Worm (Caenorhabditis elegans) whole organism, midembryonic: ENCODE results near the gene dcaf-13.

ENCODE experiments used
- T22C8.4 ChIP-seq: fragments of 200-800 bp; sonication (Bioruptor generic); IDR thresholded peaks from 2 replicates; pipeline ENCODE4 v1.3.6; 2022; ENCODE audit warnings: missing genetic modification characterization, missing compliant biosample characterization
- cog-1 ChIP-seq: sonication (generic microtip); optimal IDR thresholded peaks from 2 replicates; lab custom pipeline; 2016; ENCODE audit warnings: missing genetic modification characterization, missing compliant biosample characterization
- flt-1 ChIP-seq: fragments of 200-800 bp; sonication (Bioruptor generic); IDR thresholded peaks from 2 replicates; pipeline ENCODE4 v1.3.6; 2022; ENCODE audit warnings: missing genetic modification characterization, missing compliant biosample characterization
- klf-2 ChIP-seq: fragments of 200-800 bp; sonication (Bioruptor generic); conservative IDR thresholded peaks from 2 replicates; pipeline ENCODE4 v1.3.6; 2022; ENCODE audit warnings: missing genetic modification reagents, missing genetic modification characterization, missing compliant biosample characterization
- med-1 ChIP-seq: sonication (generic microtip); optimal IDR thresholded peaks from 2 replicates; lab custom pipeline; 2017; ENCODE audit warnings: missing genetic modification characterization, mild to moderate bottlenecking, missing compliant biosample characterization, antibody characterized with exemption, missing genetic modification reagents; ENCODE audit not compliant: insufficient read depth
- ref-1 ChIP-seq: fragments of 200-800 bp; sonication (Bioruptor generic); conservative IDR thresholded peaks from 2 replicates; pipeline ENCODE4 v1.3.6; 2022; ENCODE audit warnings: missing genetic modification reagents, missing genetic modification characterization, missing compliant biosample characterization
- tab-1 ChIP-seq: fragments of 200-800 bp; sonication (Bioruptor generic); IDR thresholded peaks from 2 replicates; pipeline ENCODE4 v1.3.6; 2022; ENCODE audit warnings: missing genetic modification characterization, missing compliant biosample characterization
- ztf-23 ChIP-seq: fragments of 200-800 bp; sonication (Bioruptor generic); IDR thresholded peaks from 2 replicates; pipeline ENCODE4 v1.3.6; 2022; ENCODE audit warnings: missing genetic modification reagents, missing genetic modification characterization, missing compliant biosample characterization
- ztf-29 ChIP-seq: fragments of 200-800 bp; sonication (Bioruptor generic); IDR thresholded peaks from 2 replicates; pipeline ENCODE4 v1.3.6; 2022; ENCODE audit warnings: missing genetic modification reagents, missing genetic modification characterization, missing compliant biosample characterization

dcaf-13 gene

DNA sequence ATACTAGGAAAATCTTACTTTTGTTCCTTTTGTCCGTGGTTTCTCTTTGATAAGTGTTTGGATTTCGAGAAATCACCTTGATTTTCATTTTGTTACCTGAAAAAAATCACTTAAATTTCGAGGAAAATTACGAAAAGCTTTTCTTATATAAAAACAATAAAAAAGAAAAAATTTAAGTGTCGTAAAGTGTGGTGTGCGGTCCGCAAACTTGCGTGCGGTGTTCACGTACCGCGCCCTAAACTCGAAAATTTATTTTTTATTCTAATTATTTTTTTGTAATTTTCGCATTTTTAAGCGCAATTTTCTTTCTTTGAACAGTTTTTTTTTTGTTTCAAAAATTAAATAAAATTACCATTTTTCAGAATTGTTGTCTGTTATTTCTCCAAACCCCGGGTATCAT, at the start of gene dcaf-13, which contains the start of gene toe-1:
Gene dcaf-13, minus strand, starts transcription at position 96 of the 400 bp plus-strand sequence.
Gene toe-1, plus strand, starts transcription at position 361 of the 400 bp plus-strand sequence.
- TF ChIP-seq med-1 (GFP tag; lab: Kevin White, UChicago) (no peak), tab-1 (GFP tag; lab: Robert Waterston, UW) (no peak), T22C8.4 (no peak), ref-1 (GFP tag; lab: Robert Waterston, UW) (no peak), cog-1 (tag; lab: Kevin White, UChicago) (no peak), flt-1 (GFP tag; lab: Robert Waterston, UW) (no peak)

- TF ChIP-seq ztf-23 (GFP tag; lab: Robert Waterston, UW), result no peak
- no peak for TF ChIP-seq tab-1 (GFP tag; lab: Robert Waterston, UW)
- TF ChIP-seq ref-1 (GFP tag; lab: Robert Waterston, UW), result no peak
- no peak for TF ChIP-seq flt-1 (GFP tag; lab: Robert Waterston, UW)
- TF ChIP-seq med-1 (GFP tag; lab: Kevin White, UChicago), result no peak
- TF ChIP-seq klf-2 (GFP tag; lab: Robert Waterston, UW), result no peak
- no peak for TF ChIP-seq T22C8.4
- no peak for TF ChIP-seq cog-1 (tag; lab: Kevin White, UChicago)
- no peak for TF ChIP-seq ztf-29 (GFP tag; lab: Robert Waterston, UW)
These were observed 49.4 kb upstream of the dcaf-13 start for ce11 chrII:4474005-4474655.

- TF ChIP-seq T22C8.4, result no peak
- TF ChIP-seq cog-1 (tag; lab: Kevin White, UChicago), result no peak
- no peak for TF ChIP-seq ztf-23 (GFP tag; lab: Robert Waterston, UW)
- TF ChIP-seq klf-2 (GFP tag; lab: Robert Waterston, UW), result no peak
- no peak for TF ChIP-seq med-1 (GFP tag; lab: Kevin White, UChicago)
- TF ChIP-seq tab-1 (GFP tag; lab: Robert Waterston, UW), result no peak
- no peak for TF ChIP-seq ref-1 (GFP tag; lab: Robert Waterston, UW)
- TF ChIP-seq flt-1 (GFP tag; lab: Robert Waterston, UW), result no peak
- no peak for TF ChIP-seq ztf-29 (GFP tag; lab: Robert Waterston, UW)
These were observed 46.4 kb upstream of the dcaf-13 start, which contains the start of gene W06B4.1 for ce11 chrII:4470972-4471645. Gene W06B4.1, plus strand, starts transcription at chrII:4471595.

DNA sequence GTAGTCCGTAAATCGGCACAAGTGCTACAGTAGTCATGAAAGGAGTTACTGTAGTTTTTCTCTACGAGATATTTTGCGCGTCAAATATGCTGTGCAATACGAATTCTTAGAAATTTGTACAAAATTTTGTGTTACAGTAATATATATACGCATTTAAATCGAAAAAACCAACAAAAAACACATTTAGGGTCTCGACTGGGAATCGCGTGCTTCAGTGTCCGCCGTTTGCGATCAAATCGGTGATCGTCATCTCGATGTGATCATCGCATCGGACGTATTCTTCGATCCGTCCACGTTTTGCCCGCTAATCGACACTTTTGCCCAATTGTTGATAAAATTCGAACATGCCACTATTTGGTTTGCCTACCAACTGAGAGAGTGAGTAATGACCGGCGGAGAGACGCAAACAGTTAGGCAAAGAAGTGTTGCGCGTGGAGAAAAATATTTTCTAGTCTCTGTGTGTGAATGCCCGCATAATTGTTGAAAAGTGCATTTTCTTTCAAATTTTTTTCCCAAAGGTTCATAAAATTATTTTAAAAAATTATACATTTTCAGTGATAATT, 44.3 kb upstream of the dcaf-13 start:
- TF ChIP-seq klf-2 (GFP tag; lab: Robert Waterston, UW), result no peak
- TF ChIP-seq flt-1 (GFP tag; lab: Robert Waterston, UW), result no peak
- no peak for TF ChIP-seq cog-1 (tag; lab: Kevin White, UChicago)
- TF ChIP-seq tab-1 (GFP tag; lab: Robert Waterston, UW), result no peak
- no peak for TF ChIP-seq ref-1 (GFP tag; lab: Robert Waterston, UW)
- no peak for TF ChIP-seq ztf-29 (GFP tag; lab: Robert Waterston, UW)
- TF ChIP-seq T22C8.4, result no peak
- no peak for TF ChIP-seq med-1 (GFP tag; lab: Kevin White, UChicago)
- TF ChIP-seq ztf-23 (GFP tag; lab: Robert Waterston, UW), result no peak

- TF ChIP-seq tab-1 (GFP tag; lab: Robert Waterston, UW) (no peak), cog-1 (tag; lab: Kevin White, UChicago) (no peak), ztf-29 (GFP tag; lab: Robert Waterston, UW) (no peak), ztf-23 (GFP tag; lab: Robert Waterston, UW) (no peak), flt-1 (GFP tag; lab: Robert Waterston, UW) (no peak), klf-2 (GFP tag; lab: Robert Waterston, UW) (no peak), T22C8.4 (no peak), ref-1 (GFP tag; lab: Robert Waterston, UW) (no peak), med-1 (GFP tag; lab: Kevin White, UChicago) (no peak)
These were observed 43.2 kb upstream of the dcaf-13 start, which contains the start of gene W06B4.2 for ce11 chrII:4467869-4468268. Gene W06B4.2, plus strand, starts transcription at chrII:4468169.

DNA sequence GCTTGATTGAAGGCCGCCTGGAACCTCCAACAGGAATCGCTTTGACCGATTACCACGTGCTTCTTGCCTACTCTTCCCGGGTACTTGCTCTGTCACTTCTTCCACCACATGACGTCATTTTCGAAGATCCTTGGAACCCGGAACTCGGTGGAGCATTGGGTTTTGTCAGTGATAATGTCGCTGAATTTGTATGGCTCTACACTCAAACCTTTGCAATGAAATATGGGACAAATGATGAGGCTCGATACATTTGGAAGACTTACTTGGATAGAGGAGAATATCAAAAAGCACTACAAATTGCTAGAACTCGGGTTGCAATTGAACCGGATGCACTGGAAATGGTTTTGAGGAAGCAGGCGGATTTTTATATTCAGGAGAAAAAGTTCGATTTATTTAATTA, 38.1 kb upstream of the dcaf-13 start:
- TF ChIP-seq cog-1 (tag; lab: Kevin White, UChicago) (no peak), med-1 (GFP tag; lab: Kevin White, UChicago) (no peak), ztf-29 (GFP tag; lab: Robert Waterston, UW) (no peak), tab-1 (GFP tag; lab: Robert Waterston, UW) (no peak), ref-1 (GFP tag; lab: Robert Waterston, UW) (no peak), klf-2 (GFP tag; lab: Robert Waterston, UW) (no peak), flt-1 (GFP tag; lab: Robert Waterston, UW) (no peak), ztf-23 (GFP tag; lab: Robert Waterston, UW) (no peak), T22C8.4 (no peak)

DNA sequence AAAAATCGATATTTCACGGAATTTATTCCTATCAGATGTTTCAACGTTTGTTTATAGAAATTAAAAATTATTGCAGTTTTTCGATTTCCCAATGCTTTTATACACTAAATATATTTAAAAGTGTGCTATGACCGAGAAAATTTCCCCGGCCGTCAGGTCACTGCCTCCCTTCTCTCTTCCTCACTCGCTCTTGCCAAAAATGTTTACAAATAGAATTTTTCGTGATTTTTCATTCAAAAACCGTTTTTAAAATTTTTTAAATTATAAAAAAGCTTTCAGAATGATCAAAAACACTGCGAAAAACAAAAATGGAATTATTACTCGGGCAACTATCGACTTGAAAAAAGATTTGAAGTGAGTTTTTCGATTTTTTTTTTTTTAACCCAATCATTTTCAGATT, 36.1 kb upstream of the dcaf-13 start, which contains the start of the genes T12C9.7 and vps-18:
Gene T12C9.7, minus strand, starts transcription at position 101 of the 400 bp plus-strand sequence.
Gene vps-18, plus strand, starts transcription at position 280 of the 400 bp plus-strand sequence.
- TF ChIP-seq ztf-29 (GFP tag; lab: Robert Waterston, UW) (no peak), cog-1 (tag; lab: Kevin White, UChicago) (no peak), ref-1 (GFP tag; lab: Robert Waterston, UW) (no peak), ztf-23 (GFP tag; lab: Robert Waterston, UW) (no peak), tab-1 (GFP tag; lab: Robert Waterston, UW) (no peak), T22C8.4 (no peak), flt-1 (GFP tag; lab: Robert Waterston, UW) (no peak), klf-2 (GFP tag; lab: Robert Waterston, UW) (no peak), med-1 (GFP tag; lab: Kevin White, UChicago) (no peak)

ce11 chrII:4460297-4460696, 35.6 kb upstream of the dcaf-13 start:
- TF ChIP-seq tab-1 (GFP tag; lab: Robert Waterston, UW) (no peak), ztf-29 (GFP tag; lab: Robert Waterston, UW) (no peak), ref-1 (GFP tag; lab: Robert Waterston, UW) (no peak), T22C8.4 (no peak)
